Fruit fly (Drosophila melanogaster): ENCODE data around the gene CG31407.

Gene CG31407

DNA sequence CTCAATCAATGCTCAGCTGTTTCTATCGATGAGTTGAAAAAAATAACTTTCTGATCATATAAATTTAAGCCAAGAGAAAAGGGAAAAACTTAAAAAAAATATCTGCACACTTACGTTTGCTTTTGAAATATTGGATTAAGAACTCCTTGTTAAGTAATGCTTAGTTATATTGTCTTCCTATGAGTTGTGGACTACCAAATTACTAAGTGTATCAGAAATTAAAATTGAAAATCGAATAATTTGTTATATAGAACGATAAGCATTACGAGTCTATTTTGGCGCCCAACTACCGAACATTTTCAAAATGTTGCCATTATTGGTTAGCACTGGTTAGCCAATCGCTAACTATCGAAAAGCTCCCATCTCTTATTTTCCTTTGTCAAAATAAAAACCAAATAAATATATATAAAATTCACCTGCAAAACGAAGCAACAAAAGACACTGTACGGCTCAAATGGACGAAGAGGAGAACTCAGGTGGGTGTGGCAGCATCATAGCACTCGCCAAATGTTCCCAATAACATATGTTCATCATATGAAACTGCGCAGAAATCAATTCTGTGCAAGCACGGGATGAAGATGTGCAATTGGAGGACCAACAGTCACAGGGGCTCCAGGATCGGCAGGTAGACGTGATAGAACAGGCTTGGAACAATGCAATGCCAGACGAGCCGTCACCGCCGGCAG is 24.0 kb upstream of the CG31407 start, which contains the start of gene ohgt (continued):
- TF ChIP-seq luna (GFP tag; optimal IDR thresholded peaks at IDR 0.05), result no peak
- TF ChIP-seq Elba2 (GFP tag; optimal IDR thresholded peaks at IDR 0.05), result no peak
- TF ChIP-seq hbn (GFP tag; IDR thresholded peaks at IDR 0.05; ENCODE audit: partially characterized antibody), result no peak
- TF ChIP-seq trem (tag; optimal IDR thresholded peaks at IDR 0.05), result peak; percentile 28
- TF ChIP-seq CG14710 (tag; optimal IDR thresholded peaks at IDR 0.05), result peak; percentile 67
- no peak for TF ChIP-seq CG7928 (GFP tag; optimal IDR thresholded peaks at IDR 0.05)
- TF ChIP-seq esg (GFP tag; conservative IDR thresholded peaks at IDR 0.05), result no peak
- TF ChIP-seq ind (GFP tag; optimal IDR thresholded peaks at IDR 0.05), result peak; percentile 12
- TF ChIP-seq Ets65A (GFP tag), result peak; percentile 27
- no peak for TF ChIP-seq grn (GFP tag; optimal IDR thresholded peaks at IDR 0.05)
- no peak for TF ChIP-seq NFAT (GFP tag; IDR thresholded peaks at IDR 0.05)
- TF ChIP-seq sima (GFP tag; optimal IDR thresholded peaks at IDR 0.05), result no peak
- TF ChIP-seq HHEX (GFP tag; optimal IDR thresholded peaks at IDR 0.05), result no peak
- no peak for TF ChIP-seq CG34422 (GFP tag; IDR thresholded peaks at IDR 0.05)
- TF ChIP-seq Sry-β (GFP tag; optimal IDR thresholded peaks at IDR 0.05), result peak; percentile 86
- no peak for TF ChIP-seq toy (GFP tag; IDR thresholded peaks at IDR 0.05)
- TF ChIP-seq CG14965 (GFP tag; optimal IDR thresholded peaks at IDR 0.05; ENCODE audit: borderline replicate concordance), result no peak
- no peak for TF ChIP-seq tio (GFP tag; optimal IDR thresholded peaks at IDR 0.05)
- TF ChIP-seq Nf-YA (GFP tag; IDR thresholded peaks at IDR 0.05), result no peak
- TF ChIP-seq crc (GFP tag; optimal IDR thresholded peaks at IDR 0.05), result no peak
- no peak for TF ChIP-seq lov (optimal IDR thresholded peaks at IDR 0.05)
- TF ChIP-seq lov (GFP tag; IDR thresholded peaks at IDR 0.05), result no peak
- TF ChIP-seq jigr1 (GFP tag; IDR thresholded peaks at IDR 0.05), result no peak
- TF ChIP-seq B-H2 (GFP tag; optimal IDR thresholded peaks at IDR 0.05), result no peak
- TF ChIP-seq CG10274 (GFP tag; optimal IDR thresholded peaks at IDR 0.05), result no peak
- no peak for TF ChIP-seq salm (tag; optimal IDR thresholded peaks at IDR 0.05)
- no peak for TF ChIP-seq CG32767 (GFP tag; IDR thresholded peaks at IDR 0.05)
- TF ChIP-seq CG6175 (GFP tag; IDR thresholded peaks at IDR 0.05), result no peak
- no peak for TF ChIP-seq CG4854 (GFP tag; optimal IDR thresholded peaks at IDR 0.05)
- no peak for TF ChIP-seq oc (tag; optimal IDR thresholded peaks at IDR 0.05)
- no peak for TF ChIP-seq cwo (GFP tag; optimal IDR thresholded peaks at IDR 0.05)
- TF ChIP-seq CG42726 (GFP tag; IDR thresholded peaks at IDR 0.05; ENCODE audit: partially characterized antibody), result no peak
- TF ChIP-seq Ptx1 (GFP tag; IDR thresholded peaks at IDR 0.05), result no peak
- TF ChIP-seq MBD-R2 (GFP tag; IDR thresholded peaks at IDR 0.05), result peak; percentile 20; the same call in 1 of the 2 replicates
- TF ChIP-seq CG18619 (GFP tag; optimal IDR thresholded peaks at IDR 0.05), result no peak
- no peak; the same call in none of the 2 replicates for TF ChIP-seq Scr (GFP tag; IDR thresholded peaks at IDR 0.05; ENCODE audit: partially characterized antibody)
- TF ChIP-seq pfk (GFP tag; optimal IDR thresholded peaks at IDR 0.05), result no peak
- TF ChIP-seq CG13624 (GFP tag; optimal IDR thresholded peaks at IDR 0.05), result peak; percentile 13
- TF ChIP-seq C15 (GFP tag; IDR thresholded peaks at IDR 0.05), result no peak
- no peak for TF ChIP-seq rib (GFP tag; IDR thresholded peaks at IDR 0.05)
- TF ChIP-seq CG18476 (GFP tag; optimal IDR thresholded peaks at IDR 0.05), result peak; percentile 27
- peak in 1 of 3 experiments; percentile 3 for TF ChIP-seq lola (GFP tag; optimal IDR thresholded peaks at IDR 0.05)
- no peak for TF ChIP-seq bcd (GFP tag; optimal IDR thresholded peaks at IDR 0.05)
- no peak for TF ChIP-seq Oaz (GFP tag; IDR thresholded peaks at IDR 0.05)
- TF ChIP-seq lmd (GFP tag; IDR thresholded peaks at IDR 0.05), result no peak
- TF ChIP-seq CG10959 (GFP tag; IDR thresholded peaks at IDR 0.05), result no peak
- TF ChIP-seq vvl (GFP tag; IDR thresholded peaks at IDR 0.05), result no peak
- peak; percentile 23 for TF ChIP-seq zen (tag; optimal IDR thresholded peaks at IDR 0.05)
- TF ChIP-seq CG15011 (GFP tag; optimal IDR thresholded peaks at IDR 0.05), result no peak
- peak; percentile 81 for TF ChIP-seq sens (GFP tag)
- TF ChIP-seq kay (GFP tag; optimal IDR thresholded peaks at IDR 0.05), result no peak

Data from whole organism, embryonic.